Worm (Caenorhabditis elegans): ENCODE data around the gene F32A5.4.

DNA sequence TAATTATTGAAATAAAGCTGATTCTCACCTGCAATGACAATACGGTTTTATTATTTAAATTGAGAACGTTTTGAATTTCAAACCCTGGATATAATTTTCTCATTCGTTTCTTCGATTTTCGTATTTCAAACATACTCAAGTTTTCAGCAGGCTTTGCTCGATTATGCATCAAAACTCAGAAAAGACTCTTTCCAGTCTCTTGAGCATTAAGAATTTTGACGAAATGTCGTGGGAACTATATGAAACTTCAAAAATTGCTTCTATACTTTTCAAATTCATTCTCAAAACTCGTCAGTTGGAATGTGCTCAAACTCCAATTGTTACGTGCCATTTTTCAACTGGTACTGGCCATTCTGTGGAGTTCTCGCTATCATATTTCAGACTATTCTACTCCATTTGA, 23.6 kb upstream of the F32A5.4 start, which contains the start of gene srd-59:
- TF ChIP-seq lag-1 (GFP tag; IDR thresholded peaks at IDR 0.05) (no peak), snpc-4 (GFP tag; optimal IDR thresholded peaks at IDR 0.05) (no peak), snpc-4 (tag; optimal IDR thresholded peaks at IDR 0.05) (no peak), hlh-26 (GFP tag; conservative IDR thresholded peaks at IDR 0.05) (no peak), zfh-2 (GFP tag; conservative IDR thresholded peaks at IDR 0.05) (no peak), cebp-1 (GFP tag; IDR thresholded peaks at IDR 0.05) (no peak), cebp-1 (tag; optimal IDR thresholded peaks at IDR 0.05) (no peak), unc-62 (GFP tag; optimal IDR thresholded peaks at IDR 0.05) (no peak), egl-18 (GFP tag; IDR thresholded peaks at IDR 0.05) (no peak)
